Fruit fly (Drosophila melanogaster): ENCODE results near the gene CG5149.

Gene CG5149

DNA sequence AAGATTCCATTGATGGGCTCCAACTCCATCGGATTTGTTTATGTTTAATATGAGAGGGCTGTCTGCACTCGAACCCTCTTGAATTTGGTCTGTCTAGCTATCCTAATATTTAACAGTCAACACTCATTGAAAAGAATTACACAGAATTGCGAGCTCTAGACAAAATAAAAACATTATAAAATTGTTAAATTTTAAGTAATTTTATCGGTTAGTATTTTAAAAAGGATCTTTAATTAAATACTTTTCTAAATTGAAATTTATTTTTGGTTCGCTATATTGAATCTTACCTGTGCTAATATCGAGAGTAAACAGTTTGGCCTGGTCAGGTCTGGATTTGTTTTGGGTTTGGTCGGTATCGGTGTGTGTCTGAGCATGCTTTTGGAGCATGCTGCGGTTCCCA is 13.6 kb upstream of the CG5149 start (continued):
- TF ChIP-seq zen (tag; optimal IDR thresholded peaks at IDR 0.05) (peak; percentile 45), Hr39 (optimal IDR thresholded peaks at IDR 0.05) (no peak), CG1832 (GFP tag; optimal IDR thresholded peaks at IDR 0.05) (no peak), crp (GFP tag; optimal IDR thresholded peaks at IDR 0.05) (no peak), HLH54F (GFP tag; optimal IDR thresholded peaks at IDR 0.05) (no peak), CG42726 (GFP tag; IDR thresholded peaks at IDR 0.05; ENCODE audit: partially characterized antibody) (no peak), Blimp-1 (GFP tag; optimal IDR thresholded peaks at IDR 0.05) (peak; percentile 75), CG17328 (GFP tag; IDR thresholded peaks at IDR 0.05) (peak; percentile 67), Dip2 (GFP tag; IDR thresholded peaks at IDR 0.05) (no peak), Hsf (GFP tag; optimal IDR thresholded peaks at IDR 0.05) (peak; percentile 64), CG3407 (GFP tag; optimal IDR thresholded peaks at IDR 0.05) (peak; percentile 16), ara (GFP tag; IDR thresholded peaks at IDR 0.05) (peak; percentile 71), Sry-β (GFP tag; optimal IDR thresholded peaks at IDR 0.05) (no peak), Meics (GFP tag; optimal IDR thresholded peaks at IDR 0.05) (peak; percentile 61), jumu (GFP tag; optimal IDR thresholded peaks at IDR 0.05) (no peak), seq (GFP tag; IDR thresholded peaks at IDR 0.05) (peak; percentile 54; the same call in 1 of the 2 replicates), CG17612 (GFP tag; IDR thresholded peaks at IDR 0.05) (0 out of 2 replicates have a peak, but pooled peaks have one; percentile 53), CG16813 (GFP tag; IDR thresholded peaks at IDR 0.05; ENCODE audit: partially characterized antibody) (no peak), ewg (GFP tag; optimal IDR thresholded peaks at IDR 0.05) (peak; percentile 8), Hmr (GFP tag; optimal IDR thresholded peaks at IDR 0.05) (peak; percentile 62), CG7928 (GFP tag; optimal IDR thresholded peaks at IDR 0.05) (peak; percentile 12), CG11504 (tag; optimal IDR thresholded peaks at IDR 0.05) (peak; percentile 81), Usf (GFP tag; optimal IDR thresholded peaks at IDR 0.05) (peak; percentile 23), Gug (GFP tag; IDR thresholded peaks at IDR 0.05) (0 out of 4 replicates have a peak, but pooled peaks have one; percentile 30), h (optimal IDR thresholded peaks at IDR 0.05) (no peak), Nf-YB (GFP tag; optimal IDR thresholded peaks at IDR 0.05) (peak; percentile 30), Poxn (GFP tag; IDR thresholded peaks at IDR 0.05) (no peak), CG5953 (GFP tag; IDR thresholded peaks at IDR 0.05) (no peak), CG9932 (GFP tag; IDR thresholded peaks at IDR 0.05) (peak; percentile 92), stwl (tag; optimal IDR thresholded peaks at IDR 0.05) (no peak), en (GFP tag; optimal IDR thresholded peaks at IDR 0.05) (no peak), mam (GFP tag; optimal IDR thresholded peaks at IDR 0.05) (peak; percentile 45), HmgD (GFP tag; optimal IDR thresholded peaks at IDR 0.05) (no peak), corto (GFP tag; optimal IDR thresholded peaks at IDR 0.05) (no peak), Scr (GFP tag; IDR thresholded peaks at IDR 0.05; ENCODE audit: partially characterized antibody) (no peak), Hr3 (GFP tag; optimal IDR thresholded peaks at IDR 0.05) (peak; percentile 25), Xrp1 (GFP tag; IDR thresholded peaks at IDR 0.05) (peak; percentile 79), Rfx (GFP tag; IDR thresholded peaks at IDR 0.05) (peak; percentile 87), Camta (GFP tag; optimal IDR thresholded peaks at IDR 0.05) (peak; percentile 16), ken (GFP tag; IDR thresholded peaks at IDR 0.05) (peak; percentile 52; the same call in 1 of the 3 replicates), BtbVII (GFP tag; optimal IDR thresholded peaks at IDR 0.05) (no peak), CG7556 (GFP tag; optimal IDR thresholded peaks at IDR 0.05) (peak; percentile 63), ash1 (GFP tag; optimal IDR thresholded peaks at IDR 0.05) (no peak), CG2889 (GFP tag; IDR thresholded peaks at IDR 0.05) (peak; percentile 65; the same call in 2 of the 3 replicates), CG34422 (GFP tag; IDR thresholded peaks at IDR 0.05) (peak; percentile 73; the same call in 2 of the 3 replicates), fd3F (GFP tag; optimal IDR thresholded peaks at IDR 0.05) (peak; percentile 82), Chrac-16 (GFP tag; optimal IDR thresholded peaks at IDR 0.05) (peak; percentile 53), CG32772 (GFP tag; IDR thresholded peaks at IDR 0.05) (peak; percentile 71; the same call in 1 of the 2 replicates), fd102C (GFP tag; optimal IDR thresholded peaks at IDR 0.05) (no peak), schlank (tag; optimal IDR thresholded peaks at IDR 0.05) (peak; percentile 27), CG2199 (GFP tag; IDR thresholded peaks at IDR 0.05) (0 out of 3 replicates have a peak, but pooled peaks have one; percentile 8)

Data from whole organism, embryonic.